Worm (Caenorhabditis elegans): Measurements from ENCODE around the gene oac-41.

Gene oac-41

DNA sequence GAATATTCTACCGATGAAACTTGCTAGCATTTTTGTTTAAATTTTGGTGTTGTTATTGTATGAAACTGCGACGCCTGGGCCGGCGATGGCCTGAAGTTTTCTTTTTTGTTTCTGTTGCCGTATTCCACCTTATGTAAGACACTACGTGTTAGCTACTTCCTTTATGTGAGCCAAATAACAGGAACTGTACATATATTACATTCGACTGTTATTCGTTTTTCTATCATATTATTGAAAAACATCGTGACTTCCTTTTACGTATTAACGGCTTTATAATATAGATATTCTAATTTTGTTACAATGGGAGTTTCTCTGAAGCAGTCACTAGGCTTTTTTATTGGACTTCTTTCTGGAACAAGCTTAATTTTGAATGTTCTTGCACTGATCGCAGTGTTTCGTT lies 16.7 kb downstream of the oac-41 start, which contains the start of gene srx-3:
Gene srx-3, plus strand, starts transcription at position 301 of the 400 bp plus-strand sequence.
- TF ChIP-seq elt-1 (tag; optimal IDR thresholded peaks at IDR 0.05) (no peak), unc-62 (GFP tag; optimal IDR thresholded peaks at IDR 0.05) (no peak), nhr-28 (tag; optimal IDR thresholded peaks at IDR 0.05) (no peak), unc-39 (tag; optimal IDR thresholded peaks at IDR 0.05) (no peak), egl-5 (tag; optimal IDR thresholded peaks at IDR 0.05) (no peak), fos-1 (tag; optimal IDR thresholded peaks at IDR 0.05) (no peak), fkh-10 (GFP tag; optimal IDR thresholded peaks at IDR 0.05) (no peak), ztf-11 (tag; optimal IDR thresholded peaks at IDR 0.05) (no peak), ceh-16 (tag; optimal IDR thresholded peaks at IDR 0.05) (no peak)

DNA sequence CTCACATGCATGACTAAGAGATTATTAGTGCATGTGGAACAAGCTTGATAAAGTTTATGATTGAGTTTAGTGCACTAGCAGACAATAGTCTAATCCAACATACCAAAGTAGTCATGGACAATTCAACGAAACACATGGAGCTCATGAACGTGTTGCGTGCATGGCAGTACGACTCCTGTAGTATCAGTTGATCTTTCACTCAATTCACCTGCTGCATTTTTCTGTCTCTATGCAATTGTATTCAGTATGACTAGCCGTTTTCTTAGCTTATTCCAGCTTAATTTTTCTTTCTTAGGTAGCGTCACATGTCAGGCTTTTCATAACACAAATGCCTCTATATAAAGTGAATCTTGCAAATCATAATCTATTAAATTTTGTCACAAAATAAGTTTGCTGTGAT lies 18.7 kb downstream of the oac-41 start, which contains the start of gene srx-1:
Gene srx-1, plus strand, starts transcription at position 382 of the 400 bp plus-strand sequence.
- TF ChIP-seq nhr-11 (tag; optimal IDR thresholded peaks at IDR 0.05) (no peak), nhr-237 (tag; optimal IDR thresholded peaks at IDR 0.05) (no peak), aly-2 (tag; optimal IDR thresholded peaks at IDR 0.05) (no peak), mml-1 (tag; optimal IDR thresholded peaks at IDR 0.05) (no peak), unc-62 (GFP tag; optimal IDR thresholded peaks at IDR 0.05) (no peak), ceh-82 (tag; optimal IDR thresholded peaks at IDR 0.05) (no peak), ztf-11 (tag; optimal IDR thresholded peaks at IDR 0.05) (no peak), nhr-43 (tag; optimal IDR thresholded peaks at IDR 0.05; ENCODE audit: poor library complexity, severe bottlenecking) (no peak), ama-1 (optimal IDR thresholded peaks at IDR 0.05) (no peak), ZK546.5 (tag; optimal IDR thresholded peaks at IDR 0.05) (no peak), fkh-2 (tag; optimal IDR thresholded peaks at IDR 0.05) (no peak), elt-3 (tag; optimal IDR thresholded peaks at IDR 0.05) (no peak), lin-39 (tag; optimal IDR thresholded peaks at IDR 0.05) (no peak), nhr-77 (tag; optimal IDR thresholded peaks at IDR 0.05) (no peak), ceh-16 (tag; optimal IDR thresholded peaks at IDR 0.05) (no peak), eor-1 (tag; optimal IDR thresholded peaks at IDR 0.05) (no peak), sea-2 (GFP tag; optimal IDR thresholded peaks at IDR 0.05) (no peak)

ce11 chrV:9001175-9001574 lies 20.8 kb downstream of the oac-41 start, which contains the start of gene F59E11.2:
Gene F59E11.2 (plus strand): TSS chrV:9001475.
- TF ChIP-seq R02D3.7 (tag; optimal IDR thresholded peaks at IDR 0.05), result no peak
- no peak for TF ChIP-seq nhr-12 (tag; optimal IDR thresholded peaks at IDR 0.05)
- TF ChIP-seq sea-2 (GFP tag; optimal IDR thresholded peaks at IDR 0.05), result no peak
- TF ChIP-seq nhr-43 (tag; optimal IDR thresholded peaks at IDR 0.05; ENCODE audit: poor library complexity, severe bottlenecking), result no peak
- no peak for TF ChIP-seq lin-15B (tag; optimal IDR thresholded peaks at IDR 0.05)
- TF ChIP-seq nhr-25 (tag; optimal IDR thresholded peaks at IDR 0.05), result no peak
- no peak for TF ChIP-seq elt-3 (tag; optimal IDR thresholded peaks at IDR 0.05)
- TF ChIP-seq fkh-10 (GFP tag; optimal IDR thresholded peaks at IDR 0.05), result no peak
- TF ChIP-seq elt-1 (tag; optimal IDR thresholded peaks at IDR 0.05), result no peak
- TF ChIP-seq skn-1 (tag; optimal IDR thresholded peaks at IDR 0.05), result no peak
- no peak for TF ChIP-seq pqm-1 (tag; optimal IDR thresholded peaks at IDR 0.05)
- no peak for TF ChIP-seq tbx-2 (tag; optimal IDR thresholded peaks at IDR 0.05)
- no peak for TF ChIP-seq ceh-82 (tag; optimal IDR thresholded peaks at IDR 0.05)
- no peak for TF ChIP-seq egl-27 (tag; optimal IDR thresholded peaks at IDR 0.05)
- TF ChIP-seq jun-1 (tag; optimal IDR thresholded peaks at IDR 0.05), result no peak

DNA sequence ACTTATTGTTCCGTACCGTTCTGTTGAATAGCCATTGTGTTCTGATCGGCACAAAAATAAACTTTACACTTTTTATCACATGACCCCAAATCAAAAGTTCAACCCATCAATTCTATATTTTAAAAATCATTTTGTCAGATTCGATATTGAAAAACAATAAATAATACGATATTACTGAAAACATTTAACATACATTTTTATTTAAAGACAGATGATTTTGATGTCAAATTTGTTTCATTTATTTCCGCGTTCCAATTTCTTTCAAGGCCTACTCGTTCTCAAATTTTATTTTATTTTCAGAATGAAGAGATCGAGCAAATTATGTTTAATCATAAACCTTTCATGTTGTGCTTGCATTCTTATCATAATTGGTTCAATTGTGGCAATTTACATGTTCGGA lies 27.2 kb downstream of the oac-41 start, which contains the start of gene F59E11.5:
Gene F59E11.5, plus strand, starts transcription at position 301 of the 400 bp plus-strand sequence.
- TF ChIP-seq nhr-11 (tag; optimal IDR thresholded peaks at IDR 0.05) (no peak), sea-2 (GFP tag; optimal IDR thresholded peaks at IDR 0.05) (no peak), aly-2 (tag; optimal IDR thresholded peaks at IDR 0.05) (no peak), ceh-82 (tag; optimal IDR thresholded peaks at IDR 0.05) (no peak), mdl-1 (tag; optimal IDR thresholded peaks at IDR 0.05) (no peak), ceh-28 (tag; optimal IDR thresholded peaks at IDR 0.05) (no peak), ceh-16 (tag; optimal IDR thresholded peaks at IDR 0.05) (no peak), lsy-12 (tag; optimal IDR thresholded peaks at IDR 0.05) (no peak), nhr-23 (tag; optimal IDR thresholded peaks at IDR 0.05) (no peak)

DNA sequence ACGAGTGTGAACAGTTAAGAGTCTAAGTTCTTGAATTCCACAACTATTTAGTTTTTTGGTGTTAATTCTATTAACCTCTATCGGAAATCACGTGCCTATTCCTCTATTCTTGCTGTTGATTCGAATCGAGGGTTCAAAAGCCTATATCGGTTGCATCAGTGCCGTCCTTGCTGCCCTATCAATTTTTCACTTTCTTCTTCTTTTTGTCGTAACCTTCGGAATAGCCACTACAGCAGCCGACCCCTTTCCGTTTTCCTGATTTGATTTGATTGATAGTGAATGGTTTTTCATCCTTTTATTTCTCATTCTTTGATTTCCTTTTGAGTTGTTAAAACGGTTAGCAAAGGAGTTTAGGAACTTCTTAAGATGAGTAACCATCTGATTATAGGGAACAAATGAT lies 27.7 kb downstream of the oac-41 start:
- TF ChIP-seq nhr-23 (tag; optimal IDR thresholded peaks at IDR 0.05) (peak; percentile 52), nhr-11 (tag; optimal IDR thresholded peaks at IDR 0.05) (no peak), mdl-1 (tag; optimal IDR thresholded peaks at IDR 0.05) (no peak), nhr-12 (tag; optimal IDR thresholded peaks at IDR 0.05) (no peak), nhr-67 (tag; optimal IDR thresholded peaks at IDR 0.05) (no peak), elt-1 (tag; optimal IDR thresholded peaks at IDR 0.05) (no peak), nhr-25 (tag; optimal IDR thresholded peaks at IDR 0.05) (peak; percentile 16), ceh-9 (tag; optimal IDR thresholded peaks at IDR 0.05) (no peak), ama-1 (optimal IDR thresholded peaks at IDR 0.05) (no peak), unc-39 (tag; optimal IDR thresholded peaks at IDR 0.05) (no peak), elt-3 (tag; optimal IDR thresholded peaks at IDR 0.05) (peak in 2 of 3 experiments; percentile 21 to 33), nhr-76 (tag; optimal IDR thresholded peaks at IDR 0.05) (no peak), nhr-43 (tag; optimal IDR thresholded peaks at IDR 0.05; ENCODE audit: poor library complexity, severe bottlenecking) (peak; percentile 68), sea-2 (GFP tag; optimal IDR thresholded peaks at IDR 0.05) (no peak), eor-1 (tag; optimal IDR thresholded peaks at IDR 0.05) (no peak)
